Fruit fly (Drosophila melanogaster) whole organism, pupa: ENCODE measurements around the gene nAChRbeta1.

Source experiments
- CG10348 ChIP-seq: fragments of 200-800 bp; sonication (Bioruptor generic); IDR thresholded peaks from 2 replicates; pipeline ENCODE4 v1.3.6; 2022; ENCODE audit warnings: missing biosample characterization, missing genetic modification characterization
- CG13204 ChIP-seq: fragments of 200-800 bp; sonication (Bioruptor generic); optimal IDR thresholded peaks from 2 replicates; lab custom pipeline; 2018; ENCODE audit warnings: missing biosample characterization, mild to moderate bottlenecking, missing genetic modification characterization, moderate library complexity
- fd96Ca ChIP-seq: fragments of 200-800 bp; sonication (Bioruptor generic); IDR thresholded peaks from 3 replicates; pipeline ENCODE4 v1.3.6; 2022; ENCODE audit warnings: missing biosample characterization, missing genetic modification characterization
- gl ChIP-seq: fragments of 200-800 bp; sonication (Bioruptor generic); optimal IDR thresholded peaks from 2 replicates; lab custom pipeline; 2018; ENCODE audit warnings: missing biosample characterization, mild to moderate bottlenecking, missing genetic modification characterization
- rn ChIP-seq: fragments of 200-800 bp; sonication (Bioruptor generic); IDR thresholded peaks from 2 replicates; pipeline ENCODE4 v1.3.6; 2022; ENCODE audit warnings: missing biosample characterization, missing genetic modification characterization

DNA sequence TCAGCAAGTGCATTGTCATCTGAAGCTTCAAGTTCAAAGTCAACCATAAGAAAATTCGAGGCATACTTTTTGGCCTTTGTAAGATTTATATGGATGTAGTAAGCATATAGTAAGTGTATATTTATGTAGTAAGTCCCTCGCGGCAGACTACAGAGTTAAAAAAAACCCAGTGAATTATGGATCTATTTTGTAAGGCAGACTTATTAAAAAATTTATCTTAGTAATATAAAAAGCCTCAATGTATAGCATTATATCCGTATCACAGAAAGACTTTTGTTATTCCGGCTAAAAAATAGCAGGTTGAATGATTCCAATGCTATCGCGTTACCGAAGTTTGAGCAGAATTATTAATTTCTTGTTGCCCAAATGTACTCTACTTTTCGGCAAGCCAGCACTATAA is 55.5 kb downstream of the nAChRbeta1 start:
- TF ChIP-seq CG13204 (GFP tag; lab: Kevin White, UChicago) (no peak), gl (no peak), fd96Ca (GFP tag; lab: Robert Waterston, UW) (no peak), rn (GFP tag; lab: Robert Waterston, UW) (no peak), CG10348 (GFP tag; lab: Robert Waterston, UW) (no peak)
